Worm (Caenorhabditis elegans) whole organism, L4 larva: ENCODE data around the gene klf-3.

ENCODE experiments used
- F44E2.7 ChIP-seq: fragments of 200-800 bp; sonication (Bioruptor generic); IDR thresholded peaks from 2 replicates; pipeline ENCODE4 v2.1.2; 2022; ENCODE audit warnings: missing genetic modification characterization, missing compliant biosample characterization
- R02D3.7 ChIP-seq: fragments of 150-350 bp; sonication (generic microtip); optimal IDR thresholded peaks from 3 replicates; lab custom pipeline; 2014; ENCODE audit warnings: missing biosample characterization, missing genetic modification characterization
- T20F7.1 ChIP-seq: fragments of 200-800 bp; sonication (Bioruptor generic); optimal IDR thresholded peaks from 2 replicates; lab custom pipeline; 2018; ENCODE audit warnings: mild to moderate bottlenecking, missing genetic modification characterization, missing compliant biosample characterization
- Y5F2A.4 ChIP-seq: fragments of 200-800 bp; sonication (Bioruptor generic); optimal IDR thresholded peaks from 2 replicates; lab custom pipeline; 2018; ENCODE audit warnings: mild to moderate bottlenecking, missing genetic modification characterization, missing compliant biosample characterization
- ceh-28 ChIP-seq: fragments of 150-350 bp; optimal IDR thresholded peaks from 2 replicates; lab custom pipeline; 2014; ENCODE audit warnings: missing biosample characterization, missing genetic modification reagents, missing genetic modification characterization
- ceh-44 ChIP-seq: fragments of 200-800 bp; sonication (Bioruptor generic); IDR thresholded peaks from 2 replicates; pipeline ENCODE4 v1.3.6; 2022; ENCODE audit warnings: missing genetic modification reagents, missing genetic modification characterization, missing compliant biosample characterization
- cey-2 ChIP-seq: sonication (generic microtip); optimal IDR thresholded peaks from 3 replicates; lab custom pipeline; 2017; ENCODE audit warnings: missing genetic modification characterization, mild to moderate bottlenecking, missing compliant biosample characterization, antibody characterized with exemption, borderline replicate concordance; ENCODE audit not compliant: insufficient read depth
- daf-16 ChIP-seq, 3 experiments: sonication (generic microtip); optimal IDR thresholded peaks; 2 replicates each; lab custom pipeline; 2016 to 2017; ENCODE audit warnings: missing genetic modification characterization in 3 of 3, missing genetic modification reagents in 3 of 3, mild to moderate bottlenecking in 2 of 3, missing compliant biosample characterization in 2 of 3, missing biosample characterization in 1 of 3, moderate library complexity in 1 of 3
- daf-19 ChIP-seq: fragments of 200-800 bp; sonication (Bioruptor generic); conservative IDR thresholded peaks from 2 replicates; pipeline ENCODE4 v1.3.6; 2022; ENCODE audit warnings: missing genetic modification characterization, missing compliant biosample characterization
- daf-8 ChIP-seq: fragments of 200-800 bp; sonication (Bioruptor generic); IDR thresholded peaks from 2 replicates; pipeline ENCODE4 v1.3.6; 2022; ENCODE audit warnings: missing genetic modification characterization, missing compliant biosample characterization
- dmd-6 ChIP-seq: fragments of 200-800 bp; sonication (Bioruptor generic); IDR thresholded peaks from 2 replicates; pipeline ENCODE4 v1.3.6; 2022; ENCODE audit warnings: missing genetic modification reagents, missing genetic modification characterization, missing compliant biosample characterization
- dmd-8 ChIP-seq: fragments of 200-800 bp; sonication (Bioruptor generic); IDR thresholded peaks from 2 replicates; pipeline ENCODE4 v1.3.6; 2022; ENCODE audit warnings: missing genetic modification characterization, missing compliant biosample characterization
- dve-1 ChIP-seq: sonication (generic microtip); optimal IDR thresholded peaks from 2 replicates; lab custom pipeline; 2017; ENCODE audit warnings: antibody characterized with exemption, mild to moderate bottlenecking, missing genetic modification characterization, missing compliant biosample characterization; ENCODE audit not compliant: insufficient read depth
- egl-43 ChIP-seq: fragments of 200-800 bp; sonication (Bioruptor generic); IDR thresholded peaks from 2 replicates; pipeline ENCODE4 v1.3.6; 2022; ENCODE audit warnings: missing genetic modification reagents, missing genetic modification characterization, missing compliant biosample characterization
- fos-1 ChIP-seq: fragments of 150-350 bp; optimal IDR thresholded peaks from 2 replicates; lab custom pipeline; 2014; ENCODE audit warnings: missing biosample characterization, missing genetic modification characterization
- lin-15B ChIP-seq: fragments of 150-350 bp; sonication (generic microtip); optimal IDR thresholded peaks from 3 replicates; lab custom pipeline; 2014; ENCODE audit warnings: missing biosample characterization, missing genetic modification characterization
- lin-29 ChIP-seq: fragments of 200-800 bp; sonication (Bioruptor generic); IDR thresholded peaks from 2 replicates; pipeline ENCODE4 v1.3.6; 2022; ENCODE audit warnings: missing genetic modification reagents, missing genetic modification characterization, missing compliant biosample characterization
- lin-39 ChIP-seq: fragments of 150-350 bp; optimal IDR thresholded peaks from 2 replicates; lab custom pipeline; 2014; ENCODE audit warnings: missing biosample characterization, missing genetic modification reagents, missing genetic modification characterization
- mdl-1 ChIP-seq, 2 experiments: fragments of 150-350 bp in 1 of 2; sonication (generic microtip) in 1 of 2; optimal IDR thresholded peaks; 2 replicates each; lab custom pipeline; 2014 to 2017; ENCODE audit warnings: missing biosample characterization in 2 of 2, missing genetic modification characterization in 2 of 2
- mep-1 ChIP-seq: fragments of 150-350 bp; sonication (generic microtip); optimal IDR thresholded peaks from 3 replicates; lab custom pipeline; 2014; ENCODE audit warnings: missing biosample characterization, missing genetic modification characterization
- nhr-10 ChIP-seq: fragments of 150-350 bp; optimal IDR thresholded peaks from 2 replicates; lab custom pipeline; 2014; ENCODE audit warnings: missing biosample characterization, missing genetic modification characterization
- nhr-28 ChIP-seq: fragments of 150-350 bp; optimal IDR thresholded peaks from 2 replicates; lab custom pipeline; 2014; ENCODE audit warnings: missing biosample characterization, missing genetic modification characterization
- nhr-48 ChIP-seq: sonication (generic microtip); optimal IDR thresholded peaks from 2 replicates; lab custom pipeline; 2016; ENCODE audit warnings: mild to moderate bottlenecking, missing genetic modification characterization, missing compliant biosample characterization
- nhr-6 ChIP-seq: fragments of 150-350 bp; optimal IDR thresholded peaks from 2 replicates; lab custom pipeline; 2014; ENCODE audit warnings: missing biosample characterization, missing genetic modification characterization
- pha-4 ChIP-seq, 2 experiments: fragments of 150-350 bp in 1 of 2; fragments of 200-800 bp in 1 of 2; sonication (Bioruptor generic) in 1 of 2; IDR thresholded peaks in 1 of 2; optimal IDR thresholded peaks in 1 of 2; 2 replicates each; pipeline versions ENCODE4 v1.3.6 to Lab custom; 2014 to 2022; ENCODE audit warnings: missing genetic modification characterization in 2 of 2, missing genetic modification reagents in 2 of 2, missing biosample characterization in 1 of 2, missing compliant biosample characterization in 1 of 2
- php-3 ChIP-seq: fragments of 200-800 bp; sonication (Bioruptor generic); IDR thresholded peaks from 2 replicates; pipeline ENCODE4 v1.3.6; 2022; ENCODE audit warnings: missing genetic modification reagents, missing genetic modification characterization, missing compliant biosample characterization
- pqm-1 ChIP-seq: sonication (generic microtip); optimal IDR thresholded peaks from 2 replicates; lab custom pipeline; 2017; ENCODE audit warnings: missing biosample characterization, missing genetic modification characterization
- rbr-2 ChIP-seq: sonication (generic microtip); optimal IDR thresholded peaks from 2 replicates; lab custom pipeline; 2016; ENCODE audit warnings: missing genotype, missing genetic modification characterization, missing compliant biosample characterization
- set-16 ChIP-seq: fragments of 200-800 bp; sonication (Bioruptor generic); IDR thresholded peaks from 2 replicates; pipeline ENCODE4 v1.3.6; 2022; ENCODE audit warnings: missing genetic modification reagents, missing genetic modification characterization, missing compliant biosample characterization
- snpc-4 ChIP-seq: fragments of 150-350 bp; optimal IDR thresholded peaks from 2 replicates; lab custom pipeline; 2014; ENCODE audit warnings: missing biosample characterization, missing genetic modification characterization
- spr-1 ChIP-seq: sonication (generic microtip); optimal IDR thresholded peaks from 2 replicates; lab custom pipeline; 2016; ENCODE audit warnings: mild to moderate bottlenecking, missing genetic modification characterization, missing compliant biosample characterization
- spr-3 ChIP-seq: fragments of 200-800 bp; sonication (Bioruptor generic); optimal IDR thresholded peaks from 2 replicates; lab custom pipeline; 2018; ENCODE audit warnings: mild to moderate bottlenecking, missing genetic modification characterization, missing compliant biosample characterization
- tag-97 ChIP-seq: fragments of 200-800 bp; sonication (Bioruptor generic); IDR thresholded peaks from 2 replicates; pipeline ENCODE4 v1.3.6; 2022; ENCODE audit warnings: missing genetic modification characterization, missing compliant biosample characterization
- zag-1 ChIP-seq: fragments of 150-350 bp; optimal IDR thresholded peaks from 2 replicates; lab custom pipeline; 2014; ENCODE audit warnings: missing biosample characterization, missing genetic modification characterization
- zip-11 ChIP-seq: fragments of 200-800 bp; sonication (Bioruptor generic); IDR thresholded peaks from 2 replicates; pipeline ENCODE4 v1.3.6; 2022; ENCODE audit warnings: missing genetic modification characterization, missing compliant biosample characterization
- zip-2 ChIP-seq: fragments of 150-350 bp; optimal IDR thresholded peaks from 2 replicates; lab custom pipeline; 2014; ENCODE audit warnings: missing biosample characterization, missing genetic modification characterization

The klf-3 gene

DNA sequence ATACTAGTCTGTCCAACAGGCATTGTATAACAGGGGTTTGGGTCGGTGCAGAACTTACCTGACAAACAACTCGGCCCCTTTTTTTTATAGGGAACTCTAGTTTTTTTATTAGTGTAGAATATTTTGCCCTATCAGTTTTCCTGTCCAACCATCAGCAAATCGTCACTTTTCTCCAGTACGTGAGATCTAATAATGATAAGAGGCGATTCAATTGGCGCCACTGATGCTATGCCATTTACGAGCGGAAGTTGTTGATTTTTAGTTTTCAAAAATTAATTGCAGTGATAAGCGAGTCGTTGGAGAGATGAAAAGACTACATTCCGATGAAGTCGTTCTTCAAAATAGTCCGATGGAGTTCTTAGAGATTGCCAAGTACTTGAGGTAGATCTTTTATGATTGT is 11.7 kb downstream of the klf-3 start (continued):
- TF ChIP-seq ceh-44 (GFP tag; lab: Robert Waterston, UW): no peak
- no peak for TF ChIP-seq lin-29 (GFP tag; lab: Robert Waterston, UW)
- TF ChIP-seq nhr-10: no peak
- TF ChIP-seq nhr-28: peak; percentile 42
- TF ChIP-seq ceh-28 (tag; lab: Kevin White, UChicago): no peak
- no peak for TF ChIP-seq pha-4 (GFP tag; IDR thresholded peaks at IDR 0.05; lab: Robert Waterston, UW)
- no peak for TF ChIP-seq pha-4 (tag; optimal IDR thresholded peaks at IDR 0.05; lab: Kevin White, UChicago)
- TF ChIP-seq snpc-4 (tag; lab: Kevin White, UChicago): no peak
- TF ChIP-seq set-16: no peak
- TF ChIP-seq egl-43: no peak
- TF ChIP-seq spr-3: no peak
- no peak for TF ChIP-seq fos-1 (tag; lab: Kevin White, UChicago)
- no peak; the same call in 1 of the 2 replicates for TF ChIP-seq dmd-6 (GFP tag; lab: Robert Waterston, UW)
- TF ChIP-seq pqm-1 (tag; lab: Kevin White, UChicago): peak; percentile 83
- TF ChIP-seq mdl-1 (tag; optimal IDR thresholded peaks at IDR 0.05; lab: Kevin White, UChicago): no peak
- TF ChIP-seq dve-1 (tag; lab: Kevin White, UChicago): peak; percentile 5

DNA sequence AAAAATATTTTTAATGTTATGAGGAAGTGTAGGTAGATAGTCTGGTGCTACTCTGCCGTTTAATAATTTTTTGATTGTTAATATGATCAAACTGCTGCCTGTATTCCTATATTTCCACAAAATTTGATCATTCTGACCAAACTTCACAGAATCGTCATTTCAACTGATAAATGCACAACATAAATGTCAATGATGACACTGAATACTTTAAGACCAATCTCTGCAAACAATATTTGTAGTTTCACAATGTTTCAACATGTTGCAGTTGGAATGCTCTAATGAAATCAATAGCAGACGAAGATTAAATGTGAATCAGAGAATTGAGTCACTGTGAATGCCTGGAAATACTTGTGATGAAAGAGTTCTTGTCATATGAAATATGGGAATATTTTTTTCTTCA is 13.1 kb downstream of the klf-3 start:
- TF ChIP-seq dmd-6 (GFP tag; lab: Robert Waterston, UW) (peak; percentile 35; the same call in 1 of the 2 replicates), tag-97 (GFP tag; lab: Robert Waterston, UW) (no peak), F44E2.7 (GFP tag; lab: Robert Waterston, UW) (no peak), zip-2 (tag; lab: Kevin White, UChicago) (no peak), mep-1 (tag; lab: Kevin White, UChicago) (no peak), lin-39 (tag; lab: Kevin White, UChicago) (no peak), nhr-28 (peak; percentile 52), nhr-6 (tag; lab: Kevin White, UChicago) (no peak), nhr-48 (tag; lab: Kevin White, UChicago) (no peak), pqm-1 (tag; lab: Kevin White, UChicago) (peak; percentile 59), T20F7.1 (GFP tag; lab: Kevin White, UChicago) (peak; percentile 26), daf-19 (GFP tag; lab: Robert Waterston, UW) (no peak), daf-16 (GFP tag; optimal IDR thresholded peaks at IDR 0.05; lab: Kevin White, UChicago) (no peak), daf-16 (tag; optimal IDR thresholded peaks at IDR 0.05; lab: Kevin White, UChicago) (peak; percentile 1)

DNA sequence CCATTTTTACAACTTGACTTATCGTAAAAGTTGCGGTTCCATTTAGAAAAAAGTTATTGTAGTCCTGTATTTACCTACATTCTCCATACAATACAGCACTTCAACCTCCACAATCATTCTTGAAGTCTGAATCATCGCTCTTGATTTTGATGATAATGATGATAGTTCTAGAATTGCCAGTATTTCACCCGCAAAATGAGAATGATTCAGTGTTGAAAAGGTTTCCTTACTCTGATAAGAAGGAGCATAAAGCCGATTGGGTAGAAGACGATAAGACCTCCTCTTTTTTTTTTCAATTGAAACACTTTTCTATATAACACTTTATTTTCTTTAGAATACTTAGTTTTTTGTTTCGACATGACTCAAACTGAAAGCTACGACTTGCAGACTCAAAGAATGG is 14.1 kb downstream of the klf-3 start, which contains the start of gene T19D12.4:
TSS of gene T19D12.4 (plus strand) at position 295 of the 400 bp plus-strand sequence.
- TF ChIP-seq lin-15B (tag; lab: Kevin White, UChicago) (no peak), dve-1 (tag; lab: Kevin White, UChicago) (no peak), daf-8 (GFP tag; lab: Robert Waterston, UW) (no peak), rbr-2 (tag; lab: Kevin White, UChicago) (no peak), Y5F2A.4 (GFP tag; lab: Kevin White, UChicago) (no peak), fos-1 (tag; lab: Kevin White, UChicago) (no peak), mdl-1 (tag; optimal IDR thresholded peaks at IDR 0.05; lab: Kevin White, UChicago) (no peak), dmd-6 (GFP tag; lab: Robert Waterston, UW) (0 out of 2 replicates have a peak, but pooled peaks have one; percentile 10), php-3 (GFP tag; lab: Robert Waterston, UW) (no peak), spr-1 (tag; lab: Kevin White, UChicago) (no peak), zip-11 (GFP tag; lab: Robert Waterston, UW) (no peak), dmd-8 (GFP tag; lab: Robert Waterston, UW) (no peak), nhr-28 (no peak), pha-4 (GFP tag; IDR thresholded peaks at IDR 0.05; lab: Robert Waterston, UW) (no peak), pha-4 (tag; optimal IDR thresholded peaks at IDR 0.05; lab: Kevin White, UChicago) (no peak), cey-2 (no peak), snpc-4 (tag; lab: Kevin White, UChicago) (no peak), R02D3.7 (tag; lab: Kevin White, UChicago) (no peak), pqm-1 (tag; lab: Kevin White, UChicago) (peak; percentile 60), nhr-6 (tag; lab: Kevin White, UChicago) (peak; percentile 27), zag-1 (tag; lab: Kevin White, UChicago) (no peak)
- TF ChIP-seq, all 104 proteins: peak for 3
